Fruit fly (Drosophila melanogaster): ENCODE measurements around the gene Grl65a.

dm6 chr3L:6705865-6706264, 38.2 kb upstream of the Grl65a start:
- TF ChIP-seq Hr83 (GFP tag; optimal IDR thresholded peaks at IDR 0.05; ENCODE audit: poor library complexity, severe bottlenecking) = no peak
- TF ChIP-seq CrebA (GFP tag; optimal IDR thresholded peaks at IDR 0.05; ENCODE audit: borderline replicate concordance) = no peak
- no peak for TF ChIP-seq CG9705 (GFP tag; optimal IDR thresholded peaks at IDR 0.05)
- no peak for TF ChIP-seq ey (GFP tag; optimal IDR thresholded peaks at IDR 0.05)
- TF ChIP-seq brk (GFP tag; optimal IDR thresholded peaks at IDR 0.05) = no peak
- TF ChIP-seq psq (GFP tag; optimal IDR thresholded peaks at IDR 0.05) = no peak

All from whole organism, wandering third instar larva.